Fruit fly (Drosophila melanogaster) whole organism, larva: ENCODE results near the gene CG42633.

Experiments used
- noc ChIP-seq: fragments of 200-800 bp; sonication (Bioruptor generic); optimal IDR thresholded peaks from 3 replicates; lab custom pipeline; 2019; ENCODE audit warnings: missing biosample characterization, mild to moderate bottlenecking, missing genetic modification characterization, moderate library complexity

The CG42633 gene

DNA sequence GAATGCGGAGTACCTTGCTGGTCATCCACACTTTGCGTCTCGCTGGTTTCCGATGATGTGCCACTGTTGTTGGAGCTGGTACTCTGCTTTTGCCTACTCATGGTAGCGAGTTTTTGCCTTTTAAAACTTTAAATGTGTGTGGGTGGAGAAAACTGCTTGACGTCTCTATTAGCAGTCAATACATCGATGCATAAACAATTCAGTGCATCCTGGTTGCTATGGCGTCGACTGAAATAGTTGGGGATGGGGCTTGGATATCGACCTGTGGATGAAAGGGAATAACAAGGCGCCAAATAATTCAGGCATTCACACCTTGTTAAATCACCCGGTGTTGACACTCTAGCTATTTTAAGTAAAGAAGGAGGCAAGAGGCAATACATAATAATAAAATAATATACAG is at the start of gene CG42633:
TSS of gene CG42633 (minus strand) at position 101 of the 400 bp plus-strand sequence.
- TF ChIP-seq noc (tag; lab: Kevin White, UChicago) = no peak

DNA sequence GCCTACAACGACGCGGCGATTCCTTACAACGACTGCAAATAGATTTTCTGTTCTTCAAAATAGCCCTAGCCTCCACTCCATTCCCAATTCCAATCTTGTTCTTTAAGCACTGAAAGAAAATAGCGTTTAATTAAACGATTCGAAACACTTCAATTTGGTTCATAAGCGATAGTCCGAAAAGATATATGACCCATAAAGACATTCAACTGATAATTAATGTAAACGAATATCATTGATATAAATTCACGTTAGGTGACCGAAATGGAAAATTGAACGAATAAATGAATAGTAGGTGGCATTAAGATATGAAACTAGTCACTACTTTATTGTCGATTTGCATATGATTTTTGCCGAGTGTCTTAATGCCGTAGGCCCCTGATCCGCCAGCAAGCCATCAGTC is 47.7 kb upstream of the CG42633 start:
- no peak for TF ChIP-seq noc (tag; lab: Kevin White, UChicago)

DNA sequence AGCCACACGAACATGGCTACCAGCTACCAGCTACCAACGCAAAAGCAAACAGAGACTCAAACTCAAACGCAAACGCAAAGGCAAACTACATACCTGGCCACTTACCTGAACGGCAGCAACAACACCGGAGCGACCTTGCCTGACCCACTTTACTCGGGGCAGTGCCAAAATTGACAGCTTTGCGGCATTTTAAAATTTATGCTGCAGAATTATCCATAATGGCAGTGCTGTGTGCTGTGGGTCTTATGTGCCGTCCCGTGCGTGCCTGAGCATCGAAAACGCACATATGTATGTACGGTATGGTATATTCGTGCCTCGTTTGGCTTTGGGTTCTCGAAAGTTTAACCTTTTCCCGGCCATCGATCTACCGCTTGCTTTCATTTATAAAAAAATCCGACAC is 46.6 kb upstream of the CG42633 start:
- TF ChIP-seq noc (tag; lab: Kevin White, UChicago) = no peak

DNA sequence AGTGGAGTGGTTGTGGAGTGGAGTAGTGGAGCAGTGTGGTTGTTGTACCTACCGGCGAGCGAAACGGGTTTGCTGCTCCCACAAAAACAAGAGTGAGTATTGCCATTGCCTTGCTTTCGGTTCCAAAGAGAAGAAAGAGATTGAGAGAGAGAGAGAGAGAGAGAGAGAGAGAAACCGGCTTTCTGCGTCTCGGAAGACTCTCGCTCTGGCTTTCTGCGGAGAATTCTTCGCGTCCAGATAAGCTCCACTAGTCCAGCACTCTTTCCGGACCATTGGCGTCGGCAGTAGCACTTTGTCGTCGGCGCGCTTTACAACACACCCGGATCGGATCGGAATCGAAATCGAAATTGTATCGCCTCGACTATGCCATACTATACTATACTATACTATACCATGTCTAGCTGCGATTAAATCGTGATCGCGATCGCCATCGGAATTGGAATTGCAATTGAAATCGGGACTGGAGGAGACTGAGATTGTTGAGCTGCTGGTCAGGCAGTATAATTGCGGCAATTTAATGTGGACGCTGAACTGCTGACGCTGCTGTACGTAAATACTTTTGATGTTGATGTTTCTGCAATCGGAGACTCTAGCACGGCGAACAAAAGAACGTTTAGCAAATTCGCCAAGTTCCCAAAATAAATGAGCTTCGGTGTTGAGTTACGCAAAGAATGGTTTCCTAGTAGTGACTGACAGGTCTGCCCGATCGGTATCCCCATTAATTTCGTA is 44.9 kb upstream of the CG42633 start, which contains the start of gene Cad86C:
TSS of gene Cad86C (plus strand) at position 284 of the 729 bp plus-strand sequence.
- no peak for TF ChIP-seq noc (tag; lab: Kevin White, UChicago)

- no peak for TF ChIP-seq noc (tag; lab: Kevin White, UChicago)
Measured at dm6 chr3R:10815032-10815431, 33.0 kb upstream of the CG42633 start, which contains the start of the genes CG14693 and TTLL15. TSS of gene CG14693 (minus strand) at chr3R:10815047. TSS of gene TTLL15 (plus strand) at chr3R:10815288.

DNA sequence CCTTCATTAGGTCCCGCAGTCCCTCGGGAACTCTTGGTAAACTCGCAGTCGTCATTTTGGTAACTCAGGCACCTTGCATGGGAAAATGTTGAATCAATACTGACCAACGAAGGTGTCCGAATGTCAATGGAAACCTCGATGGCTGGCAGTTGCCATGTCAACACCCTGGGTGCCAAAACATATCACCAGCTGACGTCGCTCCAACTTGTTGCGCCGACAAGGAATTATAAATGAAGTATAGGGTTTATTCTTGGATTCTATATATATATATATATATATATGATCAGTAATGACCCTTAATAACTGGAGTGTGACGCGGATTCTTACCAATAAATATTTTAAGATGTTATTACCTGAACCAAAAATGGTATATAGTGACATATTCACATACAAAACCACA is 21.8 kb upstream of the CG42633 start, which contains the start of gene CG14692:
TSS of gene CG14692 (minus strand) at position 101 of the 400 bp plus-strand sequence.
- TF ChIP-seq noc (tag; lab: Kevin White, UChicago) = no peak

DNA sequence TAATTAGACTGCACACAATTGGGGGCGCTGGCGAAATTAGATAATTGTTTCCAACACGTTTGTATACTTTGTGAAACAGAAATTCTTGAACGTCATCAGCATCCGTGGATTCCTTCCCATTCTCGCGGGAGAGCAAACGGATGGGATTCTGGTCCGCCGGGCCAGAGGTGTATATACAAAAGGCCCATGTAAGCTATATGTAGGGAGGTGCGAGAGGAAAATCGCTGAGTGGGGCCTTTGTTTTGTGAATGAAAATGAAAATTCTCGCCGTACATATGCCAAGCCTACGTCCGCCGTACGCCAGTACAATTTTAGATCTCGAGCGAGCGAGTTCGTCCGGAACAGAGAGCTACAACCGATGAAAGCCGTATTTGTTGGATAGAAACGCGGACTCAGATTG is 10.5 kb upstream of the CG42633 start, which contains the start of gene CG14687:
TSS of gene CG14687 (plus strand) at position 301 of the 400 bp plus-strand sequence.
- no peak for TF ChIP-seq noc (tag; lab: Kevin White, UChicago)

- TF ChIP-seq noc (tag; lab: Kevin White, UChicago) = peak; percentile 49
Measured at dm6 chr3R:10788186-10788585, 6.1 kb upstream of the CG42633 start, which contains the start of the genes Art1 and Mcm5. TSS of gene Art1 (minus strand) at chr3R:10788226. TSS of gene Mcm5 (plus strand) at chr3R:10788524.

DNA sequence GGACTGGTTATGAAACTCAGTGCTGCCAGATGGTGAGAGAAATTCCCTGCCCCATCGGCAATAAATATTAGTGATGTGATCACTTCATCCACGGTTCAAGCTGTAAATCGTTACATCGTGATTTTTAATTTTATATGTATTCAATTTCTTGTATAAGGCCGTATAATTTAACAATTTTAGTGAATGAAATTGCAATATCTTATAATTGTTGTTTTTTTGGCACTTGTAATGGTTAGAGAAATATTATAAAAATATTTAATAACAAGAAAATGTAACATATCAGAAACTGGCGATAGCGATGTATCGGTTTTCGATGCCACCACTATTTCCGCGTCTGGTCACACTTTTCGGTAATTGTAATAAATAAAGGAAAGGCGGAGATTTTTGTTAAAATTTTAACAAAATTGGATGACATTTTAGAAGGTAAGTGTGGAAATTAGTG is 2.0 kb upstream of the CG42633 start, which contains the start of the genes mRpL37 and Rbp1:
TSS of gene mRpL37 (minus strand) at position 35 of the 442 bp plus-strand sequence.
TSS of gene Rbp1 (plus strand) at position 326 of the 442 bp plus-strand sequence.
- peak; percentile 70 for TF ChIP-seq noc (tag; lab: Kevin White, UChicago)

- no peak for TF ChIP-seq noc (tag; lab: Kevin White, UChicago)
Measured at dm6 chr3R:10780161-10780560, 1.9 kb downstream of the CG42633 start.

DNA sequence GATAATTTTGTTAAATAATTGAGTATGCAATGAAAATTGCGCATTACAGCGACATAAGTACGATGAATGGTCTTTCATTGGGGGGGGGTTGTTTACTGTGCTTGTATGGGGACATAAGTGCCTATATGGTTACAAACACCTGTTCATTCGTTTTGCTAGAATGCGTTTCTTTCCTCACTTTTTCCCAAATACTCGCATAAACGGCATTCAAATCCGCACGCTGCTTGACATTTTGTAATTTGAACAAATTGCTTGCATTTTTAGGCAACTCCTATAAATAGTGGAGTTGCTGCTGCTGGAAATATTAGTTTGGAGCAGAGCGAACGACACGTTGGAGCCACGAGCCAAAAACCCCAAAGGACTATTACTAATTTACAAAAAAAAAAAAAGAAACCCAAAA is 2.8 kb downstream of the CG42633 start, which contains the start of gene Desi:
TSS of gene Desi (plus strand) at position 301 of the 400 bp plus-strand sequence.
- TF ChIP-seq noc (tag; lab: Kevin White, UChicago) = no peak

DNA sequence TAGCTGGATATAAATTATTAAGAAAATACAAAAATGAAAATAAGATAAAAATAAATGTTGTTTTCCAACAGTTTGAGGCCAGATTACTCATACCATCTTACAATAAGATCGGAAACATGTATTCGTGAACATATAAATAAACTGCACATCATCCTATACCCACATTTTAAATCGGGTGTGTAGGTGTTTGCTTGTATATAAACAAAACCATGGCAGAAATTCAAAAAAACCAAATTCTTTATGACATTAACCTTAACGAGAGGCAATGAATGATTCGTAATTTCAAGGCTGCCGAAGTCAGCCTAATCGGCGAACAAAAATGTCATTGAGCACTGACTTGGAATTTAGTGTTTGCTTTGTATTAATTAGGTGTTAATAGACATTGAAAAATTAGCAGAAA is 3.9 kb downstream of the CG42633 start:
- no peak for TF ChIP-seq noc (tag; lab: Kevin White, UChicago)

- no peak for TF ChIP-seq noc (tag; lab: Kevin White, UChicago)
Measured at dm6 chr3R:10777274-10777673, 4.8 kb downstream of the CG42633 start, which contains the start of the genes CG45076, CG45078 and fau. TSS of gene CG45076 (minus strand) at chr3R:10777374. TSS of gene CG45078 (minus strand) at chr3R:10777374. TSS of gene fau (minus strand) at chr3R:10777374.

DNA sequence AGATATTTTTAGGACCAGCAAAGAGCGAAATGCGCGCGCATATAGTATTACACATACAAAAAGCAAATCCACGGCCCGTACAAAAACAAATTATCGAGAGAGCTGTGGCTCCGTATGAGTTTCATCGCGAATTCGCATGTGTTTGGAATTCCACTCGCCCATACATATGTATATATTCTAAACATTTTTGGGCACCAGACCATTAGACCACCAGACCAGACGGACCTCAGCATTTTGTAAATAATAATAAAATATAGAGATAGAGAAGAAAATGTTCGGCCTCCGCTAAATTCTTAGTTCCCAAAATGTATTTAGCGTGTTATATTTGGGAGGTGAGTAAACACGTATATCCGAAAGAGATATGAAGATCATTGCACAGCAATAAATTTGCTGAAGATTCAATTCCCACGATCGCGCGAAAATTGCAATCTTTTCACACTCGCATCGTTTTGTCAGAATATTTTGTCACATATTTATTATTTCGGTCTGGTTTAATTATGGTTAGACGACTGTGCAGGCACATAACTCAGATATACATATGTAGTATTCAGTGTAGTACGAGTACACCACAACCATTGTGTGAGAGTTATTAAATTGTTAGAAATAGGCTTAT is 5.9 kb downstream of the CG42633 start:
- no peak for TF ChIP-seq noc (tag; lab: Kevin White, UChicago)

dm6 chr3R:10775246-10775645 is 6.8 kb downstream of the CG42633 start:
- no peak for TF ChIP-seq noc (tag; lab: Kevin White, UChicago)

DNA sequence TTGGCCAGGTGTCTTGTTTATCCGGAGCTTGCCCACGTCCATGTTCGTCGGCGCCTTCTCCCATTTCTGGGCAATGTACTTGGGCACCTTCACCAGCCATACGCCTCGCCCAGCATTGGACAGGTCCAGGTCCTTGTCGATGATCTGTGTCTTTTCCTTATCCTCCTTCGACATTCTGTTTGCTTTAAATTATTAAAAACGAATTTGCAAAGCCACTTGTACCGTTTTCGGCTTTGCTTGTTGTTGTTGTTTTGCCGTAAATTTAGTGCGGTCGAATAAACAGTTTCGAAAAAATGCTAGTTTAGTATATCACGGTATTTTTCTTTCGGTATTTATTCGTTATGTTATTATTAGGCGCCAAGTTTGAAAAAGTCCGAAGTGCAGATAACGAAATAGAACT is 14.5 kb downstream of the CG42633 start, which contains the start of gene TfIIFbeta:
TSS of gene TfIIFbeta (minus strand) at position 279 of the 400 bp plus-strand sequence.
- TF ChIP-seq noc (tag; lab: Kevin White, UChicago) = no peak
